Worm (Caenorhabditis elegans): ENCODE measurements around the gene irg-3.

DNA sequence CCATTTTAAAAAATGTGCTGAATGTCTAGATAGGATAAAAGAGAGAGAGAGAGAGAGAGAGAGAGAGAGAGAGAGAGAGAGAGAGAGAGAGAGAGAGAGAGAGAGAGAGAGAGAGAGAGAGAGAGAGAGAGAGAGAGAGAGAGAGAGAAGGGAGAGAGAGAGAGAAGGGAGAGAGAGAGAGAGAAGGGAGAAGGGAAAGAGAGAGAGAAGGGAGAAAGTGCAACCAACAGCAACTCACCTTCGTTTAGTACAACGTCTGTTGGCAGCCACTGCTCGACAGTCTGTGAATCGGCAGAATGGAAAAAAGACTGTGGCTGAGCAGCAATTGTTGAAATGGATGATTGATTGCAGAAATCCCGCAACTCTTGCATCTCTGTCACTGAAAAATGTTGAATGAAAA, 31.4 kb downstream of the irg-3 start:
- TF ChIP-seq rbr-2 (tag; optimal IDR thresholded peaks at IDR 0.05) (no peak), Y5F2A.4 (GFP tag; optimal IDR thresholded peaks at IDR 0.05) (no peak), mdl-1 (tag; optimal IDR thresholded peaks at IDR 0.05) (no peak), unc-39 (tag; optimal IDR thresholded peaks at IDR 0.05) (no peak), ztf-7 (tag; optimal IDR thresholded peaks at IDR 0.05) (no peak), ceh-82 (tag; optimal IDR thresholded peaks at IDR 0.05) (no peak), unc-130 (GFP tag; optimal IDR thresholded peaks at IDR 0.05) (no peak), arid-1 (GFP tag; conservative IDR thresholded peaks at IDR 0.05) (no peak), snpc-4 (tag; optimal IDR thresholded peaks at IDR 0.05) (no peak), daf-16 (GFP tag; optimal IDR thresholded peaks at IDR 0.05) (no peak), daf-16 (tag; optimal IDR thresholded peaks at IDR 0.05) (no peak), ama-1 (optimal IDR thresholded peaks at IDR 0.05) (no peak), lsy-2 (tag; optimal IDR thresholded peaks at IDR 0.05) (no peak)
